Fruit fly (Drosophila melanogaster) whole organism, embryonic: ENCODE results near the gene CG43338.
A peak's percentile ranks its signal among the peaks of the same experiment; 100 is the strongest.

Source experiments
- Blimp-1 ChIP-seq: fragments of 200-800 bp; sonication (Bioruptor generic); optimal IDR thresholded peaks from 3 replicates; lab custom pipeline; 2018; ENCODE audit warnings: missing biosample characterization, missing genetic modification characterization, mild to moderate bottlenecking, moderate library complexity, missing genetic modification reagents
- Bteb2 ChIP-seq: fragments of 200-800 bp; sonication (Bioruptor generic); optimal IDR thresholded peaks from 2 replicates; lab custom pipeline; 2016; ENCODE audit warnings: missing biosample characterization, missing genetic modification characterization
- CG11560 ChIP-seq: fragments of 200-800 bp; sonication (Bioruptor generic); IDR thresholded peaks from 3 replicates; pipeline ENCODE4 v1.3.6; 2022; ENCODE audit warnings: missing biosample characterization, missing genetic modification characterization
- CG12236 ChIP-seq: fragments of 200-800 bp; sonication (Bioruptor generic); optimal IDR thresholded peaks from 2 replicates; lab custom pipeline; 2016; ENCODE audit warnings: missing biosample characterization, missing genetic modification characterization
- CG13424 ChIP-seq: fragments of 200-800 bp; sonication (Bioruptor generic); optimal IDR thresholded peaks from 2 replicates; lab custom pipeline; 2019; ENCODE audit warnings: missing biosample characterization, mild to moderate bottlenecking, missing genetic modification characterization, moderate library complexity
- CG17385 ChIP-seq: fragments of 200-800 bp; sonication (Bioruptor generic); optimal IDR thresholded peaks from 3 replicates; lab custom pipeline; 2018; ENCODE audit warnings: missing biosample characterization, mild to moderate bottlenecking, missing genetic modification characterization
- CG17612 ChIP-seq: fragments of 200-800 bp; sonication (Bioruptor generic); IDR thresholded peaks from 2 replicates; pipeline ENCODE4 v1.3.6; 2022; ENCODE audit warnings: missing biosample characterization, missing genetic modification characterization
- CG17829 ChIP-seq: fragments of 200-800 bp; optimal IDR thresholded peaks from 2 replicates; lab custom pipeline; 2019; ENCODE audit warnings: missing biosample characterization, mild to moderate bottlenecking, missing genetic modification characterization, moderate library complexity
- CG2120 ChIP-seq: fragments of 200-800 bp; sonication (Bioruptor generic); optimal IDR thresholded peaks from 3 replicates; lab custom pipeline; 2016; ENCODE audit warnings: missing biosample characterization, missing genetic modification characterization
- CG2678 ChIP-seq: fragments of 200-800 bp; sonication (Bioruptor generic); optimal IDR thresholded peaks from 3 replicates; lab custom pipeline; 2019; ENCODE audit warnings: missing biosample characterization, mild to moderate bottlenecking, missing genetic modification characterization, moderate library complexity
- CG33557 ChIP-seq: fragments of 200-800 bp; sonication (Bioruptor generic); optimal IDR thresholded peaks from 2 replicates; lab custom pipeline; 2019; ENCODE audit warnings: missing biosample characterization, mild to moderate bottlenecking, missing genetic modification characterization, moderate library complexity
- CG3847 ChIP-seq: fragments of 200-800 bp; sonication (Bioruptor generic); IDR thresholded peaks from 2 replicates; pipeline ENCODE4 v1.3.6; 2022; ENCODE audit warnings: missing biosample characterization, missing genetic modification characterization
- CG8388 ChIP-seq: fragments of 200-800 bp; sonication (Bioruptor generic); optimal IDR thresholded peaks from 2 replicates; lab custom pipeline; 2019; ENCODE audit warnings: missing biosample characterization, mild to moderate bottlenecking, missing genetic modification characterization, moderate library complexity
- CG9727 ChIP-seq: fragments of 200-800 bp; sonication (Bioruptor generic); optimal IDR thresholded peaks from 3 replicates; lab custom pipeline; 2017; ENCODE audit warnings: missing biosample characterization, mild to moderate bottlenecking, missing genetic modification characterization
- Chrac-16 ChIP-seq: fragments of 200-800 bp; sonication (Bioruptor generic); optimal IDR thresholded peaks from 3 replicates; lab custom pipeline; 2016; ENCODE audit warnings: missing biosample characterization, missing genetic modification characterization
- CoRest ChIP-seq: fragments of 200-800 bp; sonication (Bioruptor generic); optimal IDR thresholded peaks from 3 replicates; lab custom pipeline; 2018; ENCODE audit warnings: missing biosample characterization, mild to moderate bottlenecking, missing genetic modification characterization, moderate library complexity
- CrebB ChIP-seq: fragments of 200-800 bp; sonication (Bioruptor generic); optimal IDR thresholded peaks from 3 replicates; lab custom pipeline; 2018; ENCODE audit warnings: missing biosample characterization, mild to moderate bottlenecking, missing genetic modification characterization
- D ChIP-seq, 2 experiments: fragments of 200-800 bp in 1 of 2; fragments of >200 bp in 1 of 2; sonication (Bioruptor generic) in 1 of 2; optimal IDR thresholded peaks; 2 replicates in 1 of 2; 3 replicates in 1 of 2; lab custom pipeline; 2017; ENCODE audit warnings: mild to moderate bottlenecking in 1 of 2, missing biosample characterization in 1 of 2, missing genetic modification characterization in 1 of 2, missing genetic modification reagents in 1 of 2
- D19A ChIP-seq: fragments of 200-800 bp; optimal IDR thresholded peaks from 3 replicates; lab custom pipeline; 2019; ENCODE audit warnings: missing biosample characterization, mild to moderate bottlenecking, missing genetic modification characterization, moderate library complexity
- Jarid2 ChIP-seq: fragments of 200-800 bp; sonication (Bioruptor generic); optimal IDR thresholded peaks from 3 replicates; lab custom pipeline; 2017; ENCODE audit warnings: mild to moderate bottlenecking, missing biosample characterization, missing genetic modification reagents, missing genetic modification characterization
- Mad ChIP-seq: fragments of 200-800 bp; sonication (Bioruptor generic); optimal IDR thresholded peaks from 2 replicates; lab custom pipeline; 2016; ENCODE audit warnings: missing biosample characterization, missing genetic modification characterization
- Max ChIP-seq: fragments of 200-800 bp; sonication (Bioruptor generic); optimal IDR thresholded peaks from 2 replicates; lab custom pipeline; 2016; ENCODE audit warnings: missing biosample characterization, mild to moderate bottlenecking, missing genetic modification characterization
- Med ChIP-seq: fragments of 200-800 bp; sonication (Bioruptor generic); peaks from one replicate; lab custom pipeline; 2016; ENCODE audit warnings: missing biosample characterization, missing genetic modification characterization, mild to moderate bottlenecking, inconsistent platforms, moderate library complexity
- NFAT ChIP-seq: fragments of 200-800 bp; sonication (Bioruptor generic); IDR thresholded peaks from 2 replicates; pipeline ENCODE4 v1.3.6; 2022; ENCODE audit warnings: missing biosample characterization, missing genetic modification characterization
- Sry-δ ChIP-seq: fragments of 200-800 bp; sonication (Bioruptor generic); optimal IDR thresholded peaks from 2 replicates; lab custom pipeline; 2016; ENCODE audit warnings: missing biosample characterization, missing genetic modification characterization
- Ssrp ChIP-seq: fragments of 200-800 bp; sonication (Bioruptor generic); optimal IDR thresholded peaks from 2 replicates; lab custom pipeline; 2018; ENCODE audit warnings: missing biosample characterization, mild to moderate bottlenecking, missing genetic modification characterization, moderate library complexity
- Xbp1 ChIP-seq: fragments of 200-800 bp; sonication (Bioruptor generic); optimal IDR thresholded peaks from 3 replicates; lab custom pipeline; 2016; ENCODE audit warnings: missing biosample characterization, mild to moderate bottlenecking, missing genetic modification characterization
- abd-A ChIP-seq: fragments of 200-800 bp; sonication (Bioruptor generic); optimal IDR thresholded peaks from 3 replicates; lab custom pipeline; 2019; ENCODE audit warnings: missing biosample characterization, mild to moderate bottlenecking, missing genetic modification characterization, moderate library complexity
- aop ChIP-seq: fragments of 200-800 bp; sonication (Bioruptor generic); IDR thresholded peaks from 2 replicates; pipeline ENCODE4 v1.3.6; 2022; ENCODE audit warnings: missing biosample characterization, missing genetic modification characterization
- bab2 ChIP-seq: fragments of 200-800 bp; sonication (Bioruptor generic); optimal IDR thresholded peaks from 2 replicates; lab custom pipeline; 2016; ENCODE audit warnings: missing biosample characterization, missing genetic modification characterization
- bbx ChIP-seq: fragments of 200-800 bp; sonication (Bioruptor generic); IDR thresholded peaks from 2 replicates; pipeline ENCODE4 v1.3.6; 2022; ENCODE audit warnings: missing biosample characterization, missing genetic modification characterization; ENCODE audit not compliant: partially characterized antibody
- bigmax ChIP-seq: fragments of 200-800 bp; sonication (Bioruptor generic); optimal IDR thresholded peaks from 2 replicates; lab custom pipeline; 2018; ENCODE audit warnings: missing biosample characterization, mild to moderate bottlenecking, missing genetic modification characterization
- bsh ChIP-seq, 2 experiments: fragments of 200-800 bp; sonication (Bioruptor generic); optimal IDR thresholded peaks; 2 replicates each; lab custom pipeline; 2017 to 2018; ENCODE audit warnings: mild to moderate bottlenecking in 2 of 2, missing biosample characterization in 2 of 2, missing genetic modification characterization in 2 of 2, moderate library complexity in 1 of 2
- cad ChIP-seq: fragments of >200 bp; optimal IDR thresholded peaks from 2 replicates; lab custom pipeline; 2017; ENCODE audit warnings: missing biosample characterization, missing genetic modification characterization
- chif ChIP-seq, 2 experiments: fragments of 200-800 bp; sonication (Bioruptor generic); optimal IDR thresholded peaks; 3 replicates each; lab custom pipeline; 2016; ENCODE audit warnings: missing biosample characterization in 2 of 2, missing genetic modification characterization in 2 of 2
- crc ChIP-seq: fragments of 200-800 bp; sonication (Bioruptor generic); optimal IDR thresholded peaks from 2 replicates; lab custom pipeline; 2016; ENCODE audit warnings: missing biosample characterization, missing genetic modification characterization
- da ChIP-seq: fragments of 200-800 bp; sonication (Bioruptor generic); optimal IDR thresholded peaks from 2 replicates; lab custom pipeline; 2016; ENCODE audit warnings: missing biosample characterization, missing genetic modification characterization
- jigr1 ChIP-seq: fragments of 200-800 bp; sonication (Bioruptor generic); IDR thresholded peaks from 3 replicates; pipeline ENCODE4 v1.3.6; 2022; ENCODE audit warnings: missing biosample characterization, missing genetic modification characterization
- mirr ChIP-seq: fragments of 200-800 bp; sonication (Bioruptor generic); optimal IDR thresholded peaks from 3 replicates; lab custom pipeline; 2018; ENCODE audit warnings: missing biosample characterization, mild to moderate bottlenecking, missing genetic modification characterization
- onecut ChIP-seq: fragments of 200-800 bp; sonication (Bioruptor generic); IDR thresholded peaks from 2 replicates; pipeline ENCODE4 v1.3.6; 2022; ENCODE audit warnings: missing biosample characterization, missing genetic modification characterization
- org-1 ChIP-seq: fragments of 200-800 bp; sonication (Bioruptor generic); optimal IDR thresholded peaks from 2 replicates; lab custom pipeline; 2017; ENCODE audit warnings: missing biosample characterization, missing genetic modification characterization
- psq ChIP-seq: fragments of 200-800 bp; sonication (Bioruptor generic); optimal IDR thresholded peaks from 2 replicates; lab custom pipeline; 2017; ENCODE audit warnings: missing biosample characterization, missing genetic modification characterization
- sc ChIP-seq, 3 experiments: fragments of >200 bp in 2 of 3; fragments of 200-800 bp in 1 of 3; sonication (Bioruptor generic) in 1 of 3; optimal IDR thresholded peaks; 2 replicates in 2 of 3; 3 replicates in 1 of 3; lab custom pipeline; 2017; ENCODE audit warnings: mild to moderate bottlenecking in 1 of 3, missing biosample characterization in 1 of 3, missing genetic modification characterization in 1 of 3, missing genetic modification reagents in 1 of 3
- sisA ChIP-seq: fragments of 200-800 bp; sonication (Bioruptor generic); IDR thresholded peaks from 2 replicates; pipeline ENCODE4 v1.3.6; 2022; ENCODE audit warnings: missing biosample characterization, missing genetic modification characterization
- stwl ChIP-seq: fragments of 200-800 bp; sonication (Bioruptor generic); optimal IDR thresholded peaks from 3 replicates; lab custom pipeline; 2018; ENCODE audit warnings: missing biosample characterization, mild to moderate bottlenecking, missing genetic modification characterization, moderate library complexity
- trem ChIP-seq: fragments of 200-800 bp; optimal IDR thresholded peaks from 3 replicates; lab custom pipeline; 2019; ENCODE audit warnings: missing biosample characterization, mild to moderate bottlenecking, missing genetic modification characterization, moderate library complexity
- tup ChIP-seq: fragments of 200-800 bp; sonication (Bioruptor generic); optimal IDR thresholded peaks from 2 replicates; lab custom pipeline; 2016; ENCODE audit warnings: missing biosample characterization, mild to moderate bottlenecking, missing genetic modification characterization, moderate library complexity
- usp ChIP-seq: fragments of >200 bp; optimal IDR thresholded peaks from 2 replicates; lab custom pipeline; 2017; ENCODE audit warnings: missing biosample characterization, missing genetic modification characterization

CG43338 gene

dm6 chr2L:18647857-18648652 lies 23.0 kb downstream of the CG43338 start (continued):
- TF ChIP-seq Blimp-1 (GFP tag; lab: Kevin White, UChicago), result peak; percentile 10
- TF ChIP-seq Bteb2 (GFP tag; lab: Kevin White, UChicago), result no peak
- no peak for TF ChIP-seq D (optimal IDR thresholded peaks at IDR 0.05; lab: Kevin White, UChicago)
- TF ChIP-seq D (GFP tag; optimal IDR thresholded peaks at IDR 0.05; lab: Kevin White, UChicago), result no peak
- no peak for TF ChIP-seq bbx
- peak; percentile 13 for TF ChIP-seq CG2678 (tag; lab: Kevin White, UChicago)
- peak; percentile 43 for TF ChIP-seq CG13424 (tag; lab: Kevin White, UChicago)
- TF ChIP-seq D19A (tag; lab: Kevin White, UChicago), result peak; percentile 28
- no peak for TF ChIP-seq sc (optimal IDR thresholded peaks at IDR 0.05; lab: Kevin White, UChicago)
- peak; percentile 7 for TF ChIP-seq sc (GFP tag; optimal IDR thresholded peaks at IDR 0.05; lab: Kevin White, UChicago)
- TF ChIP-seq jigr1 (GFP tag; lab: Robert Waterston, UW), result no peak
- TF ChIP-seq CrebB (tag; lab: Kevin White, UChicago), result no peak
- TF ChIP-seq bab2 (GFP tag; lab: Kevin White, UChicago), result peak; percentile 13
- no peak for TF ChIP-seq Max
- peak; percentile 35 for TF ChIP-seq CG17385 (GFP tag; lab: Kevin White, UChicago)
- no peak for TF ChIP-seq bigmax
- no peak for TF ChIP-seq CG11560 (tag; lab: Robert Waterston, UW)
- peak; percentile 52 for TF ChIP-seq sisA (GFP tag; lab: Robert Waterston, UW)
- TF ChIP-seq chif (GFP tag; optimal IDR thresholded peaks at IDR 0.05; lab: Kevin White, UChicago), result peak in 1 of 2 experiments; percentile 40
- TF ChIP-seq Mad (GFP tag; lab: Kevin White, UChicago), result no peak
- no peak for TF ChIP-seq usp (GFP tag; lab: Kevin White, UChicago)
- no peak for TF ChIP-seq CG12236
- TF ChIP-seq tup (GFP tag; lab: Kevin White, UChicago), result no peak
- no peak for TF ChIP-seq psq (GFP tag; lab: Kevin White, UChicago)
- no peak for TF ChIP-seq Sry-δ (GFP tag; lab: Kevin White, UChicago)
- no peak for TF ChIP-seq aop (GFP tag; lab: Robert Waterston, UW)
- peak; percentile 3 to 77 for TF ChIP-seq bsh (GFP tag; optimal IDR thresholded peaks at IDR 0.05; lab: Kevin White, UChicago)
- TF ChIP-seq CG9727 (GFP tag; lab: Kevin White, UChicago), result no peak
- TF ChIP-seq Xbp1, result peak; percentile 18
- peak; percentile 7 for TF ChIP-seq Chrac-16 (GFP tag; lab: Kevin White, UChicago)
- no peak for TF ChIP-seq crc
- TF ChIP-seq stwl (tag; lab: Kevin White, UChicago), result peak; percentile 1
- TF ChIP-seq CG33557 (GFP tag; lab: Kevin White, UChicago), result peak; percentile 20
- peak; percentile 43 for TF ChIP-seq CoRest (tag; lab: Kevin White, UChicago)
- peak; percentile 62 for TF ChIP-seq Ssrp
- TF ChIP-seq CG3847 (GFP tag; lab: Robert Waterston, UW), result 0 out of 2 replicates have a peak, but pooled peaks have one; percentile 18
- TF ChIP-seq Med (GFP tag; lab: Kevin White, UChicago), result peak; percentile 44
- no peak for TF ChIP-seq Jarid2
- no peak for TF ChIP-seq org-1 (GFP tag; lab: Kevin White, UChicago)
- TF ChIP-seq CG2120 (GFP tag; lab: Kevin White, UChicago), result peak; percentile 19
- no peak for TF ChIP-seq abd-A (tag; lab: Kevin White, UChicago)
- no peak for TF ChIP-seq da
- no peak for TF ChIP-seq onecut (GFP tag; lab: Robert Waterston, UW)
- TF ChIP-seq NFAT (GFP tag; lab: Robert Waterston, UW), result no peak
- peak; percentile 57 for TF ChIP-seq CG8388
- TF ChIP-seq CG17612, result no peak
- no peak for TF ChIP-seq CG17829
- no peak for TF ChIP-seq cad (GFP tag; lab: Kevin White, UChicago)
- no peak for TF ChIP-seq trem (tag; lab: Kevin White, UChicago)
- TF ChIP-seq mirr (GFP tag; lab: Kevin White, UChicago), result no peak
